Worm (Caenorhabditis elegans) whole organism, L4 larva: ENCODE data around the gene F13A2.10.

ENCODE experiments used
- D1046.2 ChIP-seq: fragments of 200-800 bp; sonication (Bioruptor generic); IDR thresholded peaks from 2 replicates; pipeline ENCODE4 v1.3.6; 2022; ENCODE audit warnings: missing genetic modification characterization, missing compliant biosample characterization
- madf-5 ChIP-seq, 2 experiments: fragments of 200-800 bp; sonication (Bioruptor generic); IDR thresholded peaks; 2 replicates each; pipeline ENCODE4 v1.3.6; 2022; ENCODE audit warnings: missing compliant biosample characterization in 2 of 2, missing genetic modification characterization in 2 of 2
- nhr-10 ChIP-seq: fragments of 150-350 bp; optimal IDR thresholded peaks from 2 replicates; lab custom pipeline; 2014; ENCODE audit warnings: missing biosample characterization, missing genetic modification characterization
- nhr-102 ChIP-seq: sonication (generic microtip); optimal IDR thresholded peaks from 2 replicates; lab custom pipeline; 2016; ENCODE audit warnings: mild to moderate bottlenecking, missing genetic modification characterization, moderate library complexity, missing compliant biosample characterization
- nhr-77 ChIP-seq: fragments of 150-350 bp; optimal IDR thresholded peaks from 2 replicates; lab custom pipeline; 2014; ENCODE audit warnings: missing biosample characterization, missing genetic modification characterization

ce11 chrV:4387402-4387801, 1.3 kb upstream of the F13A2.10 start, which contains the start of gene F13A2.9:
- TF ChIP-seq D1046.2 (GFP tag; lab: Robert Waterston, UW) (no peak), nhr-10 (no peak), nhr-102 (tag; lab: Kevin White, UChicago) (no peak), nhr-77 (tag; lab: Kevin White, UChicago) (no peak), madf-5 (GFP tag; IDR thresholded peaks at IDR 0.05; lab: Robert Waterston, UW) (no peak)
